Fruit fly (Drosophila melanogaster) Kc167 (cell line): ENCODE results near the gene Cpr67Fb.

Experiments used
- Myc ChIP-seq: fragments of >200 bp; optimal IDR thresholded peaks from 2 replicates; lab custom pipeline; 2017; ENCODE audit warnings: missing external identifiers
- insv ChIP-seq: fragments of >200 bp; optimal IDR thresholded peaks from 3 replicates; lab custom pipeline; 2018; ENCODE audit warnings: missing external identifiers

dm6 chr3L:10851853-10852346, 42.1 kb upstream of the Cpr67Fb start:
- TF ChIP-seq insv (lab: Kevin White, UChicago) (no peak), Myc (lab: Kevin White, UChicago) (no peak)
